Fruit fly (Drosophila melanogaster) whole organism, embryonic: ENCODE results near the gene ND-13A.

ENCODE experiments used
- BEAF-32 ChIP-seq: fragments of 200-800 bp; sonication (Bioruptor generic); optimal IDR thresholded peaks from 3 replicates; lab custom pipeline; 2017; ENCODE audit warnings: missing biosample characterization, missing genetic modification characterization, mild to moderate bottlenecking, moderate library complexity, missing genetic modification reagents
- BtbVII ChIP-seq: fragments of 200-800 bp; sonication (Bioruptor generic); optimal IDR thresholded peaks from 3 replicates; lab custom pipeline; 2017; ENCODE audit warnings: missing biosample characterization, mild to moderate bottlenecking, missing genetic modification characterization
- CG10147 ChIP-seq: fragments of 200-800 bp; sonication (Bioruptor generic); optimal IDR thresholded peaks from 2 replicates; lab custom pipeline; 2019; ENCODE audit warnings: missing biosample characterization, mild to moderate bottlenecking, missing genetic modification characterization, moderate library complexity
- CG10274 ChIP-seq: fragments of 200-800 bp; sonication (Bioruptor generic); optimal IDR thresholded peaks from 3 replicates; lab custom pipeline; 2017; ENCODE audit warnings: missing biosample characterization, mild to moderate bottlenecking, missing genetic modification characterization
- CG10654 ChIP-seq: fragments of 200-800 bp; sonication (Bioruptor generic); optimal IDR thresholded peaks from 2 replicates; lab custom pipeline; 2016; ENCODE audit warnings: missing biosample characterization, missing genetic modification characterization
- CG12071 ChIP-seq: fragments of 200-800 bp; sonication (Bioruptor generic); optimal IDR thresholded peaks from 3 replicates; lab custom pipeline; 2018; ENCODE audit warnings: missing biosample characterization, mild to moderate bottlenecking, missing genetic modification characterization
- CG1529 ChIP-seq: fragments of 200-800 bp; sonication (Bioruptor generic); optimal IDR thresholded peaks from 3 replicates; lab custom pipeline; 2018; ENCODE audit warnings: missing biosample characterization, missing genetic modification characterization
- CG15514 ChIP-seq: fragments of 200-800 bp; sonication (Bioruptor generic); optimal IDR thresholded peaks from 3 replicates; lab custom pipeline; 2017; ENCODE audit warnings: missing biosample characterization, missing genetic modification characterization, mild to moderate bottlenecking, moderate library complexity, missing genetic modification reagents
- CG16779 ChIP-seq: fragments of 200-800 bp; sonication (Bioruptor generic); IDR thresholded peaks from 2 replicates; pipeline ENCODE4 v1.3.6; 2022; ENCODE audit warnings: missing biosample characterization, missing genetic modification characterization
- CG18262 ChIP-seq: fragments of 200-800 bp; optimal IDR thresholded peaks from 3 replicates; lab custom pipeline; 2019; ENCODE audit warnings: missing biosample characterization, mild to moderate bottlenecking, missing genetic modification characterization, moderate library complexity
- CG2712 ChIP-seq: fragments of 200-800 bp; optimal IDR thresholded peaks from 3 replicates; lab custom pipeline; 2019; ENCODE audit warnings: missing biosample characterization, mild to moderate bottlenecking, missing genetic modification characterization, moderate library complexity
- CG33213 ChIP-seq: fragments of 200-800 bp; sonication (Bioruptor generic); optimal IDR thresholded peaks from 3 replicates; lab custom pipeline; 2016; ENCODE audit warnings: missing biosample characterization, missing genetic modification characterization
- CG6854 ChIP-seq: fragments of 200-800 bp; sonication (Bioruptor generic); optimal IDR thresholded peaks from 3 replicates; lab custom pipeline; 2017; ENCODE audit warnings: missing biosample characterization, mild to moderate bottlenecking, missing genetic modification characterization
- CG8281 ChIP-seq: fragments of 200-800 bp; sonication (Bioruptor generic); optimal IDR thresholded peaks from 2 replicates; lab custom pipeline; 2018; ENCODE audit warnings: missing biosample characterization, mild to moderate bottlenecking, missing genetic modification characterization, moderate library complexity
- CG8290 ChIP-seq, 3 experiments: fragments of 200-800 bp; sonication (Bioruptor generic); optimal IDR thresholded peaks; 2 replicates each; lab custom pipeline; 2016 to 2019; ENCODE audit warnings: missing biosample characterization in 3 of 3, missing genetic modification characterization in 3 of 3, mild to moderate bottlenecking in 2 of 3, moderate library complexity in 1 of 3
- CG8388 ChIP-seq: fragments of 200-800 bp; sonication (Bioruptor generic); optimal IDR thresholded peaks from 2 replicates; lab custom pipeline; 2019; ENCODE audit warnings: missing biosample characterization, mild to moderate bottlenecking, missing genetic modification characterization, moderate library complexity
- CG9932 ChIP-seq: fragments of 200-800 bp; sonication (Bioruptor generic); IDR thresholded peaks from 2 replicates; pipeline ENCODE4 v1.3.6; 2022; ENCODE audit warnings: missing biosample characterization, missing genetic modification characterization
- Doc2 ChIP-seq: fragments of 200-800 bp; sonication (Bioruptor generic); IDR thresholded peaks from 2 replicates; pipeline ENCODE4 v1.3.6; 2022; ENCODE audit warnings: missing biosample characterization, missing genetic modification characterization
- E2f2 ChIP-seq: fragments of 200-800 bp; sonication (Bioruptor generic); IDR thresholded peaks from 2 replicates; pipeline ENCODE4 v1.3.6; 2022; ENCODE audit warnings: missing biosample characterization, missing genetic modification characterization
- Hr3 ChIP-seq: fragments of 200-800 bp; sonication (Bioruptor generic); optimal IDR thresholded peaks from 3 replicates; lab custom pipeline; 2016; ENCODE audit warnings: missing biosample characterization, missing genetic modification characterization
- Kr ChIP-seq: fragments of 200-800 bp; sonication (Bioruptor generic); optimal IDR thresholded peaks from 2 replicates; lab custom pipeline; 2017; ENCODE audit warnings: missing biosample characterization, mild to moderate bottlenecking, missing genetic modification characterization
- Lpt ChIP-seq: fragments of >200 bp; optimal IDR thresholded peaks from 2 replicates; lab custom pipeline; 2018; ENCODE audit warnings: missing biosample characterization, missing genetic modification characterization
- Nf-YA ChIP-seq: fragments of 200-800 bp; sonication (Bioruptor generic); IDR thresholded peaks from 2 replicates; pipeline ENCODE4 v1.3.6; 2022; ENCODE audit warnings: missing biosample characterization, missing genetic modification characterization
- Nf-YC ChIP-seq: fragments of 200-800 bp; optimal IDR thresholded peaks from 3 replicates; lab custom pipeline; 2019; ENCODE audit warnings: missing biosample characterization, mild to moderate bottlenecking, missing genetic modification characterization, moderate library complexity
- Oaz ChIP-seq: fragments of 200-800 bp; sonication (Bioruptor generic); IDR thresholded peaks from 2 replicates; pipeline ENCODE4 v1.3.6; 2022; ENCODE audit warnings: missing biosample characterization, missing genetic modification characterization
- Optix ChIP-seq: fragments of 200-800 bp; sonication (Bioruptor generic); IDR thresholded peaks from 3 replicates; pipeline ENCODE4 v1.3.6; 2022; ENCODE audit warnings: missing biosample characterization, missing genetic modification characterization
- Ravus ChIP-seq: fragments of 200-800 bp; sonication (Bioruptor generic); IDR thresholded peaks from 2 replicates; pipeline ENCODE4 v1.3.6; 2022; ENCODE audit warnings: missing biosample characterization, missing genetic modification characterization
- Rx ChIP-seq: fragments of 200-800 bp; sonication (Bioruptor generic); IDR thresholded peaks from 2 replicates; pipeline ENCODE4 v1.3.6; 2022; ENCODE audit warnings: missing biosample characterization, missing genetic modification characterization
- Sin3A ChIP-seq: fragments of >200 bp; optimal IDR thresholded peaks from 2 replicates; lab custom pipeline; 2018
- Sry-β ChIP-seq: fragments of 200-800 bp; sonication (Bioruptor generic); optimal IDR thresholded peaks from 2 replicates; lab custom pipeline; 2018; ENCODE audit warnings: missing biosample characterization, mild to moderate bottlenecking, missing genetic modification characterization, moderate library complexity
- Trl ChIP-seq, 3 experiments: fragments of >200 bp in 2 of 3; fragments of 200-800 bp in 1 of 3; sonication (Bioruptor generic) in 1 of 3; optimal IDR thresholded peaks; 2 replicates in 1 of 3; 3 replicates in 2 of 3; lab custom pipeline; 2016 to 2017; ENCODE audit warnings: missing biosample characterization in 1 of 3, missing genetic modification characterization in 1 of 3
- crc ChIP-seq: fragments of 200-800 bp; sonication (Bioruptor generic); optimal IDR thresholded peaks from 2 replicates; lab custom pipeline; 2016; ENCODE audit warnings: missing biosample characterization, missing genetic modification characterization
- crp ChIP-seq, 2 experiments: fragments of 200-800 bp; sonication (Bioruptor generic); optimal IDR thresholded peaks; 2 replicates in 1 of 2; 3 replicates in 1 of 2; lab custom pipeline; 2017; ENCODE audit warnings: missing biosample characterization in 2 of 2, missing genetic modification characterization in 2 of 2, mild to moderate bottlenecking in 1 of 2, moderate library complexity in 1 of 2
- fd64A ChIP-seq: fragments of 200-800 bp; sonication (Bioruptor generic); optimal IDR thresholded peaks from 3 replicates; lab custom pipeline; 2018; ENCODE audit warnings: missing biosample characterization, mild to moderate bottlenecking, missing genetic modification characterization
- fru ChIP-seq: fragments of >200 bp; optimal IDR thresholded peaks from 2 replicates; lab custom pipeline; 2017
- ind ChIP-seq: fragments of 200-800 bp; sonication (Bioruptor generic); optimal IDR thresholded peaks from 3 replicates; lab custom pipeline; 2016; ENCODE audit warnings: missing biosample characterization, missing genetic modification characterization
- kni ChIP-seq: fragments of 200-800 bp; sonication (Bioruptor generic); optimal IDR thresholded peaks from 3 replicates; lab custom pipeline; 2017; ENCODE audit warnings: mild to moderate bottlenecking, missing biosample characterization, missing genetic modification reagents, missing genetic modification characterization
- mirr ChIP-seq: fragments of 200-800 bp; sonication (Bioruptor generic); optimal IDR thresholded peaks from 3 replicates; lab custom pipeline; 2018; ENCODE audit warnings: missing biosample characterization, mild to moderate bottlenecking, missing genetic modification characterization
- nom ChIP-seq: fragments of 200-800 bp; sonication (Bioruptor generic); optimal IDR thresholded peaks from 2 replicates; lab custom pipeline; 2017; ENCODE audit warnings: missing biosample characterization, missing genetic modification characterization, mild to moderate bottlenecking, moderate library complexity, missing genetic modification reagents
- odd ChIP-seq: fragments of 200-800 bp; sonication (Bioruptor generic); optimal IDR thresholded peaks from 2 replicates; lab custom pipeline; 2017; ENCODE audit warnings: missing biosample characterization, mild to moderate bottlenecking, missing genetic modification characterization
- p53 ChIP-seq: fragments of 200-800 bp; sonication (Bioruptor generic); optimal IDR thresholded peaks from 2 replicates; lab custom pipeline; 2016; ENCODE audit warnings: missing biosample characterization, missing genetic modification characterization
- peb ChIP-seq: fragments of 200-800 bp; sonication (Bioruptor generic); IDR thresholded peaks from 2 replicates; pipeline ENCODE4 v1.3.6; 2022; ENCODE audit warnings: missing biosample characterization, missing genetic modification characterization
- phol ChIP-seq: fragments of 200-800 bp; sonication (Bioruptor generic); optimal IDR thresholded peaks from 3 replicates; lab custom pipeline; 2018; ENCODE audit warnings: missing biosample characterization, mild to moderate bottlenecking, missing genetic modification characterization, moderate library complexity
- salm ChIP-seq: fragments of 200-800 bp; sonication (Bioruptor generic); optimal IDR thresholded peaks from 2 replicates; lab custom pipeline; 2018; ENCODE audit warnings: missing biosample characterization, mild to moderate bottlenecking, missing genetic modification characterization
- seq ChIP-seq: fragments of 200-800 bp; sonication (Bioruptor generic); IDR thresholded peaks from 2 replicates; pipeline ENCODE4 v1.3.6; 2022; ENCODE audit warnings: missing biosample characterization, missing genetic modification characterization
- sna ChIP-seq: fragments of 200-800 bp; sonication (Bioruptor generic); IDR thresholded peaks from 2 replicates; pipeline ENCODE4 v1.3.6; 2022; ENCODE audit warnings: missing biosample characterization, missing genetic modification characterization; ENCODE audit not compliant: partially characterized antibody
- trh ChIP-seq: fragments of 200-800 bp; sonication (Bioruptor generic); optimal IDR thresholded peaks from 2 replicates; lab custom pipeline; 2016; ENCODE audit warnings: missing biosample characterization, missing genetic modification characterization
- unpg ChIP-seq: fragments of 200-800 bp; sonication (Bioruptor generic); optimal IDR thresholded peaks from 3 replicates; lab custom pipeline; 2018; ENCODE audit warnings: missing biosample characterization, mild to moderate bottlenecking, missing genetic modification characterization, moderate library complexity
- zen2 ChIP-seq: fragments of 200-800 bp; sonication (Bioruptor generic); IDR thresholded peaks from 3 replicates; pipeline ENCODE4 v1.3.6; 2022; ENCODE audit warnings: missing biosample characterization, missing genetic modification characterization; ENCODE audit not compliant: partially characterized antibody

Gene ND-13A

DNA sequence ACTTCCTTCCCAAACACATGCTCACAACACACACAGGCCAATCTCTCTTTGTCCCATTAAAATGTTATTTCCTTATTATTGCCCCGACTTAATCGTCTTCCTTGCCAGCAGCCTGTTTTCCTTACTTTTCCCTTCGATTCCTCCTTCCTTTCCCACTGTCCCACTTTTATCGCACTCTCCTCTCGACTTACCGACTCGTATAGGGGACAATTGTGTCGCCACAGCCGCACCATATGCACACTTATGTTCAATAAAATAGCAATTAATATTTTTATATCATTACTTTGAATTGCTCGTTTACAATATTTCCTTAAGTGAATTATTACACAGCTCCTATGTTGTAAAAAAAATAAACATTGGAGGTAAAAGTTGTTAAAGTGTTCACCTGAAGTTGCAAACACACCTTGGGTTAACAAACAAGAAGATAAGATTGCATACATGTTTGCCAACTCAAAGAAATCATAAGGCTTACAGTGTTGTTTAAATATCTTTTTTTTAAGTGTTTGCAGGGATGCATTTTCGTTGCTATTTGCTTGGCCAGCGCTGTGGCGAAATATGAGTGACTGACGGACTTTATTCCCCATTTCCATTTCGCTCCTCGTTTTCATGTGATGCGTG is 13.1 kb downstream of the ND-13A start (continued):
- TF ChIP-seq CG8281 = peak; percentile 67
- TF ChIP-seq mirr (GFP tag; lab: Kevin White, UChicago) = peak; percentile 48
- no peak for TF ChIP-seq Optix (GFP tag; lab: Robert Waterston, UW)
- TF ChIP-seq fd64A (GFP tag; lab: Kevin White, UChicago) = peak; percentile 64
- TF ChIP-seq crc (GFP tag; lab: Kevin White, UChicago) = peak; percentile 43
- peak; percentile 83 for TF ChIP-seq CG2712 (tag; lab: Kevin White, UChicago)
- TF ChIP-seq Ravus (GFP tag; lab: Robert Waterston, UW) = peak; percentile 21
- TF ChIP-seq unpg (GFP tag; lab: Kevin White, UChicago) = peak; percentile 86
- no peak for TF ChIP-seq BEAF-32 (GFP tag; lab: Kevin White, UChicago)
- TF ChIP-seq sna (GFP tag; lab: Robert Waterston, UW) = no peak
- peak; percentile 62 for TF ChIP-seq Rx (GFP tag; lab: Robert Waterston, UW)
- TF ChIP-seq CG18262 = peak; percentile 85
- peak; percentile 60 for TF ChIP-seq CG10654 (GFP tag; lab: Kevin White, UChicago)
- TF ChIP-seq BtbVII (GFP tag; lab: Kevin White, UChicago) = peak; percentile 70
- TF ChIP-seq CG12071 (GFP tag; lab: Kevin White, UChicago) = peak; percentile 75
- no peak for TF ChIP-seq Kr (GFP tag; lab: Kevin White, UChicago)
- TF ChIP-seq fru (lab: Kevin White, UChicago) = no peak
- peak; percentile 63 for TF ChIP-seq CG33213 (GFP tag; lab: Kevin White, UChicago)
- TF ChIP-seq CG8388 (GFP tag; lab: Kevin White, UChicago) = peak; percentile 77
- TF ChIP-seq Sin3A (lab: Kevin White, UChicago) = no peak
- peak; percentile 82 for TF ChIP-seq phol (tag; lab: Kevin White, UChicago)
- TF ChIP-seq Nf-YA = 0 out of 2 replicates have a peak, but pooled peaks have one; percentile 25
- peak; percentile 77 for TF ChIP-seq seq
- TF ChIP-seq E2f2 (GFP tag; lab: Robert Waterston, UW) = peak; percentile 50
- TF ChIP-seq ind (GFP tag; lab: Kevin White, UChicago) = peak; percentile 68
- peak; percentile 77 for TF ChIP-seq CG10147 (GFP tag; lab: Kevin White, UChicago)
- no peak for TF ChIP-seq Trl (optimal IDR thresholded peaks at IDR 0.05; lab: Kevin White, UChicago)
- peak; percentile 58 for TF ChIP-seq Trl (GFP tag; optimal IDR thresholded peaks at IDR 0.05; lab: Kevin White, UChicago)
- peak; percentile 47 for TF ChIP-seq CG9932 (GFP tag; lab: Robert Waterston, UW)
- no peak for TF ChIP-seq peb (GFP tag; lab: Robert Waterston, UW)
- no peak for TF ChIP-seq p53 (GFP tag; lab: Kevin White, UChicago)
- TF ChIP-seq Nf-YC (tag; lab: Kevin White, UChicago) = peak; percentile 67
- TF ChIP-seq kni = no peak
- TF ChIP-seq crp (GFP tag; optimal IDR thresholded peaks at IDR 0.05; lab: Kevin White, UChicago) = peak in 1 of 2 experiments; percentile 14
- TF ChIP-seq Sry-β (GFP tag; lab: Kevin White, UChicago) = peak; percentile 25
- no peak for TF ChIP-seq Lpt (GFP tag; lab: Kevin White, UChicago)
- peak; percentile 63 for TF ChIP-seq CG15514 (GFP tag; lab: Kevin White, UChicago)
- TF ChIP-seq odd (GFP tag; lab: Kevin White, UChicago) = peak; percentile 85
- peak; percentile 75 for TF ChIP-seq salm (tag; lab: Kevin White, UChicago)
- TF ChIP-seq Oaz = no peak
- no peak for TF ChIP-seq CG16779
- TF ChIP-seq CG6854 = peak; percentile 79
- peak; percentile 65 for TF ChIP-seq CG1529
- TF ChIP-seq Doc2 (GFP tag; lab: Robert Waterston, UW) = no peak
- TF ChIP-seq CG10274 (GFP tag; lab: Kevin White, UChicago) = peak; percentile 96
- peak; percentile 84 for TF ChIP-seq nom (GFP tag; lab: Kevin White, UChicago)
- TF ChIP-seq Hr3 (GFP tag; lab: Kevin White, UChicago) = peak; percentile 48
- peak; percentile 51 for TF ChIP-seq trh (GFP tag; lab: Kevin White, UChicago)
- TF ChIP-seq zen2 (GFP tag; lab: Robert Waterston, UW) = no peak
- peak; percentile 40 for TF ChIP-seq CG8290 (GFP tag; optimal IDR thresholded peaks at IDR 0.05; lab: Kevin White, UChicago)
- peak in 1 of 2 experiments; percentile 50 for TF ChIP-seq CG8290 (tag; optimal IDR thresholded peaks at IDR 0.05; lab: Kevin White, UChicago)
